Worm (Caenorhabditis elegans) whole organism, L3 larva: ENCODE measurements around the gene F21G4.1.

Experiments
- R02D3.7 ChIP-seq: fragments of 150-350 bp; optimal IDR thresholded peaks from 2 replicates; lab custom pipeline; 2014; ENCODE audit warnings: missing biosample characterization, missing genetic modification characterization
- ceh-28 ChIP-seq: fragments of 150-350 bp; optimal IDR thresholded peaks from 2 replicates; lab custom pipeline; 2014; ENCODE audit warnings: missing biosample characterization, missing genetic modification reagents, missing genetic modification characterization
- ceh-82 ChIP-seq: fragments of 150-350 bp; optimal IDR thresholded peaks from 2 replicates; lab custom pipeline; 2014; ENCODE audit warnings: missing biosample characterization, missing genetic modification characterization
- daf-12 ChIP-seq: fragments of 150-350 bp; optimal IDR thresholded peaks from 2 replicates; lab custom pipeline; 2014; ENCODE audit warnings: missing biosample characterization, missing genetic modification reagents, missing genetic modification characterization
- elt-1 ChIP-seq: fragments of 150-350 bp; optimal IDR thresholded peaks from 2 replicates; lab custom pipeline; 2014; ENCODE audit warnings: missing biosample characterization, missing genetic modification characterization
- elt-2 ChIP-seq: sonication (generic microtip); optimal IDR thresholded peaks from 2 replicates; lab custom pipeline; 2016; ENCODE audit warnings: missing genetic modification reagents, mild to moderate bottlenecking, missing genetic modification characterization, missing compliant biosample characterization
- fkh-10 ChIP-seq: sonication (generic microtip); optimal IDR thresholded peaks from 2 replicates; lab custom pipeline; 2017; ENCODE audit warnings: missing biosample characterization, missing genetic modification reagents, missing genetic modification characterization
- fos-1 ChIP-seq: fragments of 150-350 bp; optimal IDR thresholded peaks from 2 replicates; lab custom pipeline; 2014; ENCODE audit warnings: missing biosample characterization, missing genetic modification characterization
- jun-1 ChIP-seq: fragments of 150-350 bp; optimal IDR thresholded peaks from 2 replicates; lab custom pipeline; 2014; ENCODE audit warnings: missing biosample characterization, missing genetic modification reagents, missing genetic modification characterization
- lin-39 ChIP-seq: fragments of 150-350 bp; optimal IDR thresholded peaks from 2 replicates; lab custom pipeline; 2018; ENCODE audit warnings: missing biosample characterization, missing genetic modification reagents, missing genetic modification characterization
- nhr-12 ChIP-seq: fragments of 150-350 bp; optimal IDR thresholded peaks from 2 replicates; lab custom pipeline; 2014; ENCODE audit warnings: missing biosample characterization, missing genetic modification characterization
- nhr-25 ChIP-seq: sonication (generic microtip); optimal IDR thresholded peaks from 2 replicates; lab custom pipeline; 2017; ENCODE audit warnings: missing biosample characterization, missing genetic modification characterization
- nhr-28 ChIP-seq: fragments of 150-350 bp; optimal IDR thresholded peaks from 2 replicates; lab custom pipeline; 2014; ENCODE audit warnings: missing biosample characterization, missing genetic modification characterization
- nhr-77 ChIP-seq: fragments of 150-350 bp; optimal IDR thresholded peaks from 2 replicates; lab custom pipeline; 2014; ENCODE audit warnings: missing biosample characterization, missing genetic modification characterization

- no peak for TF ChIP-seq nhr-25 (tag; lab: Kevin White, UChicago)
- no peak for TF ChIP-seq elt-1
- no peak for TF ChIP-seq ceh-82 (tag; lab: Kevin White, UChicago)
- no peak for TF ChIP-seq nhr-28
- TF ChIP-seq daf-12 (tag; lab: Kevin White, UChicago): no peak
- TF ChIP-seq fos-1 (tag; lab: Kevin White, UChicago): no peak
- no peak for TF ChIP-seq nhr-77
- no peak for TF ChIP-seq R02D3.7 (tag; lab: Kevin White, UChicago)
- TF ChIP-seq lin-39 (tag; lab: Kevin White, UChicago): no peak
- TF ChIP-seq nhr-12 (tag; lab: Kevin White, UChicago): no peak
- TF ChIP-seq elt-2: no peak
- TF ChIP-seq fkh-10: no peak
- no peak for TF ChIP-seq jun-1 (tag; lab: Kevin White, UChicago)
- TF ChIP-seq ceh-28 (tag; lab: Kevin White, UChicago): no peak
Measured at ce11 chrX:9883837-9884324, 8.2 kb downstream of the F21G4.1 start, which contains the start of gene mrp-4.
